Worm (Caenorhabditis elegans) whole organism, L4 larva: ENCODE results near the gene vps-2.

Experiments used
- F10B5.3 ChIP-seq: sonication (generic microtip); optimal IDR thresholded peaks from 2 replicates; lab custom pipeline; 2016; ENCODE audit warnings: mild to moderate bottlenecking, missing genetic modification characterization, missing compliant biosample characterization
- F26F4.8 ChIP-seq: fragments of 200-800 bp; sonication (Bioruptor generic); conservative IDR thresholded peaks from 2 replicates; pipeline ENCODE4 v1.3.6; 2022; ENCODE audit warnings: missing genetic modification characterization, missing compliant biosample characterization
- F49E8.2 ChIP-seq: sonication (generic microtip); optimal IDR thresholded peaks from 2 replicates; lab custom pipeline; 2016; ENCODE audit warnings: missing compliant biosample characterization, mild to moderate bottlenecking, missing genetic modification characterization, borderline replicate concordance
- R02D3.7 ChIP-seq: fragments of 150-350 bp; sonication (generic microtip); optimal IDR thresholded peaks from 3 replicates; lab custom pipeline; 2014; ENCODE audit warnings: missing biosample characterization, missing genetic modification characterization
- T20F7.1 ChIP-seq: fragments of 200-800 bp; sonication (Bioruptor generic); optimal IDR thresholded peaks from 2 replicates; lab custom pipeline; 2018; ENCODE audit warnings: mild to moderate bottlenecking, missing genetic modification characterization, missing compliant biosample characterization
- T26A8.4 ChIP-seq: fragments of 200-800 bp; sonication (Bioruptor generic); IDR thresholded peaks from 2 replicates; pipeline ENCODE4 v1.3.6; 2022; ENCODE audit warnings: missing genetic modification characterization, missing compliant biosample characterization
- Y105C5A.15 ChIP-seq: fragments of 200-800 bp; sonication (Bioruptor generic); IDR thresholded peaks from 2 replicates; pipeline ENCODE4 v1.3.6; 2022; ENCODE audit warnings: missing genetic modification characterization, missing compliant biosample characterization
- Y48G9A.11 ChIP-seq: fragments of 200-800 bp; sonication (Bioruptor generic); IDR thresholded peaks from 2 replicates; pipeline ENCODE4 v1.3.6; 2022; ENCODE audit warnings: missing genetic modification reagents, missing genetic modification characterization, missing compliant biosample characterization
- Y5F2A.4 ChIP-seq: fragments of 200-800 bp; sonication (Bioruptor generic); optimal IDR thresholded peaks from 2 replicates; lab custom pipeline; 2018; ENCODE audit warnings: mild to moderate bottlenecking, missing genetic modification characterization, missing compliant biosample characterization
- Y75B8A.6 ChIP-seq: fragments of 200-800 bp; sonication (Bioruptor generic); IDR thresholded peaks from 2 replicates; pipeline ENCODE4 v1.3.6; 2022; ENCODE audit warnings: missing genetic modification reagents, missing genetic modification characterization, missing compliant biosample characterization
- ZK337.2 ChIP-seq: fragments of 200-800 bp; sonication (Bioruptor generic); IDR thresholded peaks from 2 replicates; pipeline ENCODE4 v1.3.6; 2022; ENCODE audit warnings: missing genetic modification reagents, missing genetic modification characterization, missing compliant biosample characterization
- aha-1 ChIP-seq: fragments of 150-350 bp; peaks from one replicate; lab custom pipeline; 2014; ENCODE audit warnings: missing biosample characterization, missing genetic modification characterization
- attf-4 ChIP-seq: sonication (generic microtip); optimal IDR thresholded peaks from 3 replicates; lab custom pipeline; 2017; ENCODE audit warnings: missing biosample characterization, missing genetic modification characterization
- ceh-20 ChIP-seq: fragments of 200-800 bp; sonication (Bioruptor generic); IDR thresholded peaks from 2 replicates; pipeline ENCODE4 v1.3.6; 2022; ENCODE audit warnings: missing genetic modification reagents, missing genetic modification characterization, missing compliant biosample characterization
- ceh-28 ChIP-seq: fragments of 150-350 bp; optimal IDR thresholded peaks from 2 replicates; lab custom pipeline; 2014; ENCODE audit warnings: missing biosample characterization, missing genetic modification reagents, missing genetic modification characterization
- ceh-62 ChIP-seq: sonication (generic microtip); optimal IDR thresholded peaks from 2 replicates; lab custom pipeline; 2017; ENCODE audit warnings: missing biosample characterization, missing genetic modification characterization
- ces-1 ChIP-seq: fragments of 150-350 bp; sonication (generic microtip); optimal IDR thresholded peaks from 4 replicates; lab custom pipeline; 2014; ENCODE audit warnings: missing biosample characterization, missing genetic modification reagents, missing genetic modification characterization
- cey-2 ChIP-seq: sonication (generic microtip); optimal IDR thresholded peaks from 3 replicates; lab custom pipeline; 2017; ENCODE audit warnings: missing genetic modification characterization, mild to moderate bottlenecking, missing compliant biosample characterization, antibody characterized with exemption, borderline replicate concordance; ENCODE audit not compliant: insufficient read depth
- daf-12 ChIP-seq: fragments of 150-350 bp; optimal IDR thresholded peaks from 2 replicates; lab custom pipeline; 2014; ENCODE audit warnings: missing biosample characterization, missing genetic modification reagents, missing genetic modification characterization
- daf-19 ChIP-seq: fragments of 200-800 bp; sonication (Bioruptor generic); conservative IDR thresholded peaks from 2 replicates; pipeline ENCODE4 v1.3.6; 2022; ENCODE audit warnings: missing genetic modification characterization, missing compliant biosample characterization
- dmd-6 ChIP-seq: fragments of 200-800 bp; sonication (Bioruptor generic); IDR thresholded peaks from 2 replicates; pipeline ENCODE4 v1.3.6; 2022; ENCODE audit warnings: missing genetic modification reagents, missing genetic modification characterization, missing compliant biosample characterization
- dmd-9 ChIP-seq: fragments of 200-800 bp; sonication (Bioruptor generic); IDR thresholded peaks from 2 replicates; pipeline ENCODE4 v1.3.6; 2022; ENCODE audit warnings: missing genetic modification reagents, missing genetic modification characterization, missing compliant biosample characterization
- duxl-1 ChIP-seq: sonication (generic microtip); optimal IDR thresholded peaks from 2 replicates; lab custom pipeline; 2016; ENCODE audit warnings: mild to moderate bottlenecking, missing genetic modification characterization, moderate library complexity, missing compliant biosample characterization; ENCODE audit not compliant: poor library complexity
- dve-1 ChIP-seq: sonication (generic microtip); optimal IDR thresholded peaks from 2 replicates; lab custom pipeline; 2017; ENCODE audit warnings: antibody characterized with exemption, mild to moderate bottlenecking, missing genetic modification characterization, missing compliant biosample characterization; ENCODE audit not compliant: insufficient read depth
- egl-43 ChIP-seq: fragments of 200-800 bp; sonication (Bioruptor generic); IDR thresholded peaks from 2 replicates; pipeline ENCODE4 v1.3.6; 2022; ENCODE audit warnings: missing genetic modification reagents, missing genetic modification characterization, missing compliant biosample characterization
- fkh-10 ChIP-seq: fragments of 150-350 bp; optimal IDR thresholded peaks from 2 replicates; lab custom pipeline; 2014; ENCODE audit warnings: missing biosample characterization, missing genetic modification reagents, missing genetic modification characterization
- gei-8 ChIP-seq: fragments of 200-800 bp; sonication (Bioruptor generic); optimal IDR thresholded peaks from 2 replicates; lab custom pipeline; 2018; ENCODE audit warnings: mild to moderate bottlenecking, missing genetic modification characterization, missing compliant biosample characterization
- hlh-11 ChIP-seq: fragments of 200-800 bp; sonication (Bioruptor generic); optimal IDR thresholded peaks from 2 replicates; lab custom pipeline; 2018; ENCODE audit warnings: mild to moderate bottlenecking, missing genetic modification characterization, missing compliant biosample characterization
- hmg-1.1 ChIP-seq: fragments of 200-800 bp; sonication (Bioruptor generic); IDR thresholded peaks from 2 replicates; pipeline ENCODE4 v1.3.6; 2022; ENCODE audit warnings: missing genetic modification reagents, missing genetic modification characterization, missing compliant biosample characterization
- lin-1 ChIP-seq: fragments of 200-800 bp; sonication (Bioruptor generic); IDR thresholded peaks from 2 replicates; pipeline ENCODE4 v1.3.6; 2022; ENCODE audit warnings: missing genetic modification reagents, missing genetic modification characterization, missing compliant biosample characterization
- lin-13 ChIP-seq: fragments of 150-350 bp; optimal IDR thresholded peaks from 2 replicates; lab custom pipeline; 2014; ENCODE audit warnings: missing biosample characterization, missing genetic modification reagents, missing genetic modification characterization
- lin-15B ChIP-seq: fragments of 150-350 bp; sonication (generic microtip); optimal IDR thresholded peaks from 3 replicates; lab custom pipeline; 2014; ENCODE audit warnings: missing biosample characterization, missing genetic modification characterization
- lin-29 ChIP-seq: fragments of 200-800 bp; sonication (Bioruptor generic); IDR thresholded peaks from 2 replicates; pipeline ENCODE4 v1.3.6; 2022; ENCODE audit warnings: missing genetic modification reagents, missing genetic modification characterization, missing compliant biosample characterization
- lir-3 ChIP-seq: sonication (generic microtip); optimal IDR thresholded peaks from 2 replicates; lab custom pipeline; 2016; ENCODE audit warnings: mild to moderate bottlenecking, missing genetic modification characterization, missing compliant biosample characterization
- lsy-2 ChIP-seq, 2 experiments: fragments of 150-350 bp in 1 of 2; sonication (generic microtip) in 1 of 2; optimal IDR thresholded peaks; 2 replicates each; lab custom pipeline; 2014 to 2017; ENCODE audit warnings: missing biosample characterization in 2 of 2, missing genetic modification characterization in 2 of 2
- madf-9 ChIP-seq: fragments of 200-800 bp; sonication (Bioruptor generic); conservative IDR thresholded peaks from 2 replicates; pipeline ENCODE4 v1.3.6; 2022; ENCODE audit warnings: missing genetic modification reagents, missing genetic modification characterization, missing compliant biosample characterization
- mdl-1 ChIP-seq, 2 experiments: fragments of 150-350 bp in 1 of 2; sonication (generic microtip) in 1 of 2; optimal IDR thresholded peaks; 2 replicates each; lab custom pipeline; 2014 to 2017; ENCODE audit warnings: missing biosample characterization in 2 of 2, missing genetic modification characterization in 2 of 2
- mdt-29 ChIP-seq: fragments of 200-800 bp; sonication (Bioruptor generic); IDR thresholded peaks from 2 replicates; pipeline ENCODE4 v1.3.6; 2022; ENCODE audit warnings: missing genetic modification reagents, missing genetic modification characterization, missing compliant biosample characterization
- mxl-3 ChIP-seq: fragments of 200-800 bp; sonication (Bioruptor generic); optimal IDR thresholded peaks from 2 replicates; lab custom pipeline; 2018; ENCODE audit warnings: mild to moderate bottlenecking, missing genetic modification characterization, missing compliant biosample characterization
- nhr-10 ChIP-seq: fragments of 150-350 bp; optimal IDR thresholded peaks from 2 replicates; lab custom pipeline; 2014; ENCODE audit warnings: missing biosample characterization, missing genetic modification characterization
- nhr-102 ChIP-seq: sonication (generic microtip); optimal IDR thresholded peaks from 2 replicates; lab custom pipeline; 2016; ENCODE audit warnings: mild to moderate bottlenecking, missing genetic modification characterization, moderate library complexity, missing compliant biosample characterization
- nhr-11 ChIP-seq: fragments of 150-350 bp; optimal IDR thresholded peaks from 2 replicates; lab custom pipeline; 2014; ENCODE audit warnings: missing biosample characterization, missing genetic modification characterization
- nhr-42 ChIP-seq: fragments of 200-800 bp; sonication (Bioruptor generic); IDR thresholded peaks from 2 replicates; pipeline ENCODE4 v1.3.6; 2022; ENCODE audit warnings: missing genetic modification characterization, missing compliant biosample characterization
- nhr-6 ChIP-seq: fragments of 150-350 bp; optimal IDR thresholded peaks from 2 replicates; lab custom pipeline; 2014; ENCODE audit warnings: missing biosample characterization, missing genetic modification characterization
- nhr-76 ChIP-seq: fragments of 150-350 bp; optimal IDR thresholded peaks from 2 replicates; lab custom pipeline; 2014; ENCODE audit warnings: missing biosample characterization, missing genetic modification characterization
- nhr-77 ChIP-seq: fragments of 150-350 bp; optimal IDR thresholded peaks from 2 replicates; lab custom pipeline; 2014; ENCODE audit warnings: missing biosample characterization, missing genetic modification characterization
- rbr-2 ChIP-seq: sonication (generic microtip); optimal IDR thresholded peaks from 2 replicates; lab custom pipeline; 2016; ENCODE audit warnings: missing genotype, missing genetic modification characterization, missing compliant biosample characterization
- skn-1 ChIP-seq: fragments of 150-350 bp; optimal IDR thresholded peaks from 2 replicates; lab custom pipeline; 2014; ENCODE audit warnings: missing biosample characterization, missing genetic modification characterization
- spr-1 ChIP-seq: sonication (generic microtip); optimal IDR thresholded peaks from 2 replicates; lab custom pipeline; 2016; ENCODE audit warnings: mild to moderate bottlenecking, missing genetic modification characterization, missing compliant biosample characterization
- unc-130 ChIP-seq: sonication (generic microtip); optimal IDR thresholded peaks from 2 replicates; lab custom pipeline; 2016; ENCODE audit warnings: missing genetic modification reagents, missing genetic modification characterization, missing compliant biosample characterization
- vab-7 ChIP-seq: fragments of 200-800 bp; sonication (Bioruptor generic); IDR thresholded peaks from 2 replicates; pipeline ENCODE4 v1.3.6; 2022; ENCODE audit warnings: missing genetic modification reagents, missing genetic modification characterization, missing compliant biosample characterization
- ztf-11 ChIP-seq: fragments of 150-350 bp; optimal IDR thresholded peaks from 2 replicates; lab custom pipeline; 2014; ENCODE audit warnings: missing biosample characterization, missing genetic modification characterization

vps-2 gene

DNA sequence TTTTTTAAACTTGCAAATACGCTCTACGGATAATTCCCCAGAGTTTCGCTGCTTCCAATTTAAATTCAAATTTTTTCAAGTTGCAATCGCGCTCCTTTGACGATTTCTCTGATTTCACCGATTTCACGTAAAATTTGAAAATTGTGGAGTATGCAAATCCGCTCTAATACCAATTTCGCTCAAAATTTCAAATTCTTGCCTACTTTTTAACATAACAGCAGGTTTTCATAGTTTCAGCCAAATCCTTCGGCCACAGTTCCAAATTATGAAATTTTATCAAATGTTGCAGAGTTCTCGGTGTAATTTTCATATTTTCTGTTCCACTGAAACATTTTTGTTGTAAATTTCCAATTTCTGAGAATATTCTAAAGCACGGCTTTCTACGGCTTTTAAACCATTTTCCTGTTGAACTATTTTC, 19.8 kb upstream of the vps-2 start, which contains the start of gene alkb-7 (continued):
- no peak for TF ChIP-seq duxl-1
- no peak for TF ChIP-seq ceh-20
- peak; percentile 47 for TF ChIP-seq gei-8
- no peak; the same call in 1 of the 2 replicates for TF ChIP-seq egl-43 (GFP tag; lab: Robert Waterston, UW)
- peak; percentile 20 for TF ChIP-seq nhr-10 (tag; lab: Kevin White, UChicago)
- TF ChIP-seq hmg-1.1 (GFP tag; lab: Robert Waterston, UW), result no peak
- no peak for TF ChIP-seq ZK337.2 (GFP tag; lab: Robert Waterston, UW)
- no peak for TF ChIP-seq ceh-28
- TF ChIP-seq T26A8.4 (GFP tag; lab: Robert Waterston, UW), result peak; percentile 77
- no peak for TF ChIP-seq lsy-2 (tag; optimal IDR thresholded peaks at IDR 0.05; lab: Kevin White, UChicago)
- TF ChIP-seq Y75B8A.6 (GFP tag; lab: Robert Waterston, UW), result no peak
- TF ChIP-seq daf-12, result no peak
- TF ChIP-seq nhr-11 (tag; lab: Kevin White, UChicago), result no peak
- no peak for TF ChIP-seq nhr-76
- no peak for TF ChIP-seq vab-7 (GFP tag; lab: Robert Waterston, UW)
- TF ChIP-seq Y48G9A.11 (GFP tag; lab: Robert Waterston, UW), result peak; percentile 41; the same call in 1 of the 2 replicates
- TF ChIP-seq nhr-102 (tag; lab: Kevin White, UChicago), result peak; percentile 53
- TF ChIP-seq T20F7.1, result no peak
- TF ChIP-seq unc-130 (GFP tag; lab: Kevin White, UChicago), result no peak
- no peak for TF ChIP-seq F49E8.2 (tag; lab: Kevin White, UChicago)
- no peak for TF ChIP-seq nhr-6 (tag; lab: Kevin White, UChicago)
- no peak for TF ChIP-seq mxl-3 (GFP tag; lab: Kevin White, UChicago)
- TF ChIP-seq lin-13 (GFP tag; lab: Kevin White, UChicago), result no peak
- TF ChIP-seq rbr-2, result no peak
- no peak for TF ChIP-seq dmd-9 (GFP tag; lab: Robert Waterston, UW)
- TF ChIP-seq F26F4.8 (GFP tag; lab: Robert Waterston, UW), result no peak
- TF ChIP-seq attf-4 (tag; lab: Kevin White, UChicago), result no peak
- TF ChIP-seq Y5F2A.4 (GFP tag; lab: Kevin White, UChicago), result no peak
- no peak for TF ChIP-seq madf-9 (GFP tag; lab: Robert Waterston, UW)
- no peak for TF ChIP-seq fkh-10 (GFP tag; lab: Kevin White, UChicago)
- TF ChIP-seq daf-19, result no peak
- TF ChIP-seq mdl-1 (tag; optimal IDR thresholded peaks at IDR 0.05; lab: Kevin White, UChicago), result no peak
- no peak for TF ChIP-seq F10B5.3
- no peak for TF ChIP-seq ceh-62 (tag; lab: Kevin White, UChicago)
- no peak for TF ChIP-seq ztf-11 (tag; lab: Kevin White, UChicago)
- no peak for TF ChIP-seq lin-15B (tag; lab: Kevin White, UChicago)
- no peak for TF ChIP-seq ces-1 (GFP tag; lab: Kevin White, UChicago)
- 0 out of 2 replicates have a peak, but pooled peaks have one; percentile 25 for TF ChIP-seq Y105C5A.15 (GFP tag; lab: Robert Waterston, UW)
- no peak for TF ChIP-seq skn-1 (tag; lab: Kevin White, UChicago)
- no peak for TF ChIP-seq aha-1 (tag; lab: Kevin White, UChicago)
- TF ChIP-seq lin-29 (GFP tag; lab: Robert Waterston, UW), result no peak
- no peak for TF ChIP-seq mdt-29 (GFP tag; lab: Robert Waterston, UW)
- TF ChIP-seq hlh-11 (tag; lab: Kevin White, UChicago), result peak; percentile 36
- TF ChIP-seq nhr-42 (GFP tag; lab: Robert Waterston, UW), result peak; percentile 75; the same call in 1 of the 2 replicates
- no peak for TF ChIP-seq lir-3
- TF ChIP-seq spr-1 (tag; lab: Kevin White, UChicago), result peak; percentile 71
- no peak for TF ChIP-seq dmd-6
- TF ChIP-seq cey-2, result no peak
- no peak for TF ChIP-seq nhr-77 (tag; lab: Kevin White, UChicago)
- peak; percentile 41 for TF ChIP-seq dve-1
- TF ChIP-seq lin-1 (GFP tag; lab: Robert Waterston, UW), result no peak
- TF ChIP-seq R02D3.7 (tag; lab: Kevin White, UChicago), result no peak
